Fruit fly (Drosophila melanogaster) whole organism, wandering third instar larva: ENCODE measurements around the gene Rab18.

Source experiments
- Jra ChIP-seq: sonication (Bioruptor generic); optimal IDR thresholded peaks from 2 replicates; lab custom pipeline; 2016; ENCODE audit warnings: missing biosample characterization, missing genetic modification characterization
- Rel ChIP-seq, 2 experiments: fragments of 200-800 bp; sonication (Bioruptor generic) in 1 of 2; optimal IDR thresholded peaks; 2 replicates in 1 of 2; 3 replicates in 1 of 2; lab custom pipeline; 2016 to 2019; ENCODE audit warnings: mild to moderate bottlenecking in 2 of 2, missing biosample characterization in 2 of 2, missing genetic modification characterization in 2 of 2, moderate library complexity in 1 of 2
- brk ChIP-seq: fragments of 200-800 bp; sonication (Bioruptor generic); optimal IDR thresholded peaks from 2 replicates; lab custom pipeline; 2016; ENCODE audit warnings: missing biosample characterization, mild to moderate bottlenecking, missing genetic modification characterization
- lola ChIP-seq: fragments of >200 bp; optimal IDR thresholded peaks from 2 replicates; lab custom pipeline; 2017; ENCODE audit warnings: missing biosample characterization, missing genetic modification characterization
- rgr ChIP-seq: fragments of 200-800 bp; sonication (Bioruptor generic); optimal IDR thresholded peaks from 3 replicates; lab custom pipeline; 2016; ENCODE audit warnings: missing biosample characterization, mild to moderate bottlenecking, missing genetic modification characterization
- sage ChIP-seq: fragments of 200-800 bp; sonication (Bioruptor generic); optimal IDR thresholded peaks from 2 replicates; lab custom pipeline; 2016; ENCODE audit warnings: missing biosample characterization, mild to moderate bottlenecking, missing genetic modification characterization
- tai ChIP-seq: sonication (Bioruptor generic); optimal IDR thresholded peaks from 2 replicates; lab custom pipeline; 2016; ENCODE audit warnings: missing biosample characterization, missing genetic modification characterization
- usp ChIP-seq: fragments of >200 bp; optimal IDR thresholded peaks from 2 replicates; lab custom pipeline; 2017; ENCODE audit warnings: missing biosample characterization, missing genetic modification characterization

dm6 chrX:5636529-5637099 is 35.0 kb downstream of the Rab18 start:
- no peak for TF ChIP-seq usp (GFP tag; lab: Kevin White, UChicago)
- no peak for TF ChIP-seq rgr (GFP tag; lab: Kevin White, UChicago)
- no peak for TF ChIP-seq sage (GFP tag; lab: Kevin White, UChicago)
- no peak for TF ChIP-seq brk (GFP tag; lab: Kevin White, UChicago)
- no peak for TF ChIP-seq lola (GFP tag; lab: Kevin White, UChicago)
- TF ChIP-seq Rel (GFP tag; optimal IDR thresholded peaks at IDR 0.05; lab: Kevin White, UChicago), result no peak
- TF ChIP-seq Rel (tag; optimal IDR thresholded peaks at IDR 0.05; lab: Kevin White, UChicago), result no peak
- no peak for TF ChIP-seq Jra (GFP tag; lab: Kevin White, UChicago)
- no peak for TF ChIP-seq tai (GFP tag; lab: Kevin White, UChicago)
